Fruit fly (Drosophila melanogaster) whole organism, prepupa: Measurements from ENCODE around the gene CG13063.

Experiments
- Blimp-1 ChIP-seq: fragments of 200-800 bp; sonication (Bioruptor generic); optimal IDR thresholded peaks from 3 replicates; lab custom pipeline; 2017; ENCODE audit warnings: missing biosample characterization, missing genetic modification characterization, mild to moderate bottlenecking, moderate library complexity, missing genetic modification reagents
- CG10631 ChIP-seq: fragments of 200-800 bp; sonication (Bioruptor generic); optimal IDR thresholded peaks from 2 replicates; lab custom pipeline; 2016; ENCODE audit warnings: missing biosample characterization, missing genetic modification characterization
- CG10669 ChIP-seq: fragments of 200-800 bp; sonication (Bioruptor generic); optimal IDR thresholded peaks from 3 replicates; lab custom pipeline; 2018; ENCODE audit warnings: missing biosample characterization, mild to moderate bottlenecking, missing genetic modification characterization, moderate library complexity
- CG11294 ChIP-seq: fragments of 200-800 bp; sonication (Bioruptor generic); IDR thresholded peaks from 2 replicates; pipeline ENCODE4 v1.3.6; 2022; ENCODE audit warnings: missing biosample characterization, missing genetic modification characterization
- CG11762 ChIP-seq: fragments of 200-800 bp; sonication (Bioruptor generic); optimal IDR thresholded peaks from 3 replicates; lab custom pipeline; 2016; ENCODE audit warnings: missing biosample characterization, missing genetic modification characterization; ENCODE audit not compliant: insufficient read depth
- CG11902 ChIP-seq: fragments of 200-800 bp; sonication (Bioruptor generic); optimal IDR thresholded peaks from 3 replicates; lab custom pipeline; 2016; ENCODE audit warnings: missing biosample characterization, missing genetic modification characterization
- CG3032 ChIP-seq: fragments of 200-800 bp; optimal IDR thresholded peaks from 2 replicates; lab custom pipeline; 2019; ENCODE audit warnings: missing biosample characterization, mild to moderate bottlenecking, missing genetic modification characterization, moderate library complexity
- CG31627 ChIP-seq: fragments of 200-800 bp; sonication (Bioruptor generic); optimal IDR thresholded peaks from 3 replicates; lab custom pipeline; 2016; ENCODE audit warnings: missing biosample characterization, missing genetic modification characterization
- CG3919 ChIP-seq: fragments of 200-800 bp; sonication (Bioruptor generic); optimal IDR thresholded peaks from 3 replicates; lab custom pipeline; 2016; ENCODE audit warnings: missing biosample characterization, missing genetic modification characterization
- CG4318 ChIP-seq: fragments of 200-800 bp; sonication (Bioruptor generic); optimal IDR thresholded peaks from 3 replicates; lab custom pipeline; 2017; ENCODE audit warnings: missing biosample characterization, mild to moderate bottlenecking, missing genetic modification characterization
- CG6792 ChIP-seq: fragments of 200-800 bp; sonication (Bioruptor generic); optimal IDR thresholded peaks from 3 replicates; lab custom pipeline; 2016; ENCODE audit warnings: missing biosample characterization, missing genetic modification characterization
- CG6808 ChIP-seq: fragments of 200-800 bp; sonication (Bioruptor generic); optimal IDR thresholded peaks from 3 replicates; lab custom pipeline; 2017; ENCODE audit warnings: missing biosample characterization, missing genetic modification characterization, mild to moderate bottlenecking, moderate library complexity, missing genetic modification reagents
- CG7368 ChIP-seq: fragments of 200-800 bp; sonication (Bioruptor generic); optimal IDR thresholded peaks from 3 replicates; lab custom pipeline; 2016; ENCODE audit warnings: missing biosample characterization, missing genetic modification characterization
- CG8119 ChIP-seq: fragments of 200-800 bp; sonication (Bioruptor generic); IDR thresholded peaks from 3 replicates; pipeline ENCODE4 v1.3.6; 2022; ENCODE audit warnings: missing biosample characterization, missing genetic modification characterization
- CG8632 ChIP-seq: fragments of 200-800 bp; sonication (Bioruptor generic); optimal IDR thresholded peaks from 3 replicates; lab custom pipeline; 2016; ENCODE audit warnings: missing biosample characterization, missing genetic modification characterization
- CG9139 ChIP-seq: fragments of 200-800 bp; sonication (Bioruptor generic); optimal IDR thresholded peaks from 3 replicates; lab custom pipeline; 2017; ENCODE audit warnings: missing biosample characterization, mild to moderate bottlenecking, missing genetic modification characterization
- Eip93F ChIP-seq: fragments of 200-800 bp; sonication (Bioruptor generic); optimal IDR thresholded peaks from 2 replicates; lab custom pipeline; 2016; ENCODE audit warnings: missing biosample characterization, mild to moderate bottlenecking, missing genetic modification characterization
- Ets21C ChIP-seq: fragments of 200-800 bp; sonication (Bioruptor generic); optimal IDR thresholded peaks from 3 replicates; lab custom pipeline; 2016; ENCODE audit warnings: missing biosample characterization, missing genetic modification characterization
- Ets96B ChIP-seq: fragments of 200-800 bp; optimal IDR thresholded peaks from 2 replicates; lab custom pipeline; 2019; ENCODE audit warnings: missing biosample characterization, mild to moderate bottlenecking, missing genetic modification characterization, moderate library complexity
- Hr38 ChIP-seq: sonication (Bioruptor generic); optimal IDR thresholded peaks from 2 replicates; lab custom pipeline; 2016; ENCODE audit warnings: missing biosample characterization, missing genetic modification characterization
- Hr39 ChIP-seq: fragments of 200-800 bp; sonication (Bioruptor generic); optimal IDR thresholded peaks from 2 replicates; lab custom pipeline; 2016; ENCODE audit warnings: missing biosample characterization, missing genetic modification characterization
- Hr4 ChIP-seq: fragments of 200-800 bp; sonication (Bioruptor generic); optimal IDR thresholded peaks from 3 replicates; lab custom pipeline; 2016; ENCODE audit warnings: missing biosample characterization, missing genetic modification characterization
- Met ChIP-seq: fragments of 200-800 bp; sonication (Bioruptor generic); optimal IDR thresholded peaks from 3 replicates; lab custom pipeline; 2016; ENCODE audit warnings: missing biosample characterization, missing genetic modification characterization
- Smox ChIP-seq: fragments of 200-800 bp; sonication (Bioruptor generic); optimal IDR thresholded peaks from 3 replicates; lab custom pipeline; 2016; ENCODE audit warnings: missing biosample characterization, missing genetic modification characterization
- Sox102F ChIP-seq: fragments of 200-800 bp; sonication (Bioruptor generic); optimal IDR thresholded peaks from 2 replicates; lab custom pipeline; 2016; ENCODE audit warnings: missing biosample characterization, mild to moderate bottlenecking, missing genetic modification characterization
- cyc ChIP-seq: fragments of 200-800 bp; sonication (Bioruptor generic); optimal IDR thresholded peaks from 3 replicates; lab custom pipeline; 2016; ENCODE audit warnings: missing biosample characterization, missing genetic modification characterization
- dac ChIP-seq: fragments of 200-800 bp; sonication (Bioruptor generic); optimal IDR thresholded peaks from 2 replicates; lab custom pipeline; 2017; ENCODE audit warnings: missing biosample characterization, mild to moderate bottlenecking, missing genetic modification characterization
- dsx ChIP-seq: fragments of 200-800 bp; optimal IDR thresholded peaks from 3 replicates; lab custom pipeline; 2019; ENCODE audit warnings: missing biosample characterization, mild to moderate bottlenecking, missing genetic modification characterization, moderate library complexity; ENCODE audit not compliant: poor library complexity, severe bottlenecking
- eg ChIP-seq: fragments of 200-800 bp; sonication (Bioruptor generic); IDR thresholded peaks from 3 replicates; pipeline ENCODE4 v1.3.6; 2022; ENCODE audit warnings: missing biosample characterization, missing genetic modification characterization
- fd59A ChIP-seq: fragments of 200-800 bp; sonication (Bioruptor generic); optimal IDR thresholded peaks from 2 replicates; lab custom pipeline; 2017; ENCODE audit warnings: missing biosample characterization, mild to moderate bottlenecking, missing genetic modification characterization, missing genetic modification reagents
- fd85E ChIP-seq: fragments of 200-800 bp; sonication (Bioruptor generic); optimal IDR thresholded peaks from 3 replicates; lab custom pipeline; 2016; ENCODE audit warnings: missing biosample characterization, missing genetic modification characterization
- fkh ChIP-seq: fragments of 200-800 bp; sonication (Bioruptor generic); optimal IDR thresholded peaks from 3 replicates; lab custom pipeline; 2017; ENCODE audit warnings: missing biosample characterization, mild to moderate bottlenecking, missing genetic modification characterization, moderate library complexity
- lz ChIP-seq: fragments of 200-800 bp; sonication (Bioruptor generic); optimal IDR thresholded peaks from 3 replicates; lab custom pipeline; 2016; ENCODE audit warnings: missing biosample characterization, missing genetic modification characterization
- net ChIP-seq: fragments of 200-800 bp; sonication (Bioruptor generic); optimal IDR thresholded peaks from 3 replicates; lab custom pipeline; 2016; ENCODE audit warnings: missing biosample characterization, missing genetic modification characterization
- pdm3 ChIP-seq: fragments of 200-800 bp; sonication (Bioruptor generic); optimal IDR thresholded peaks from 3 replicates; lab custom pipeline; 2016; ENCODE audit warnings: missing biosample characterization, missing genetic modification characterization
- ss ChIP-seq, 2 experiments: fragments of 200-800 bp; sonication (Bioruptor generic); optimal IDR thresholded peaks; 2 replicates in 1 of 2; 3 replicates in 1 of 2; lab custom pipeline; 2017 to 2018; ENCODE audit warnings: mild to moderate bottlenecking in 2 of 2, missing biosample characterization in 2 of 2, missing genetic modification characterization in 2 of 2, moderate library complexity in 1 of 2
- topi ChIP-seq: fragments of 200-800 bp; sonication (Bioruptor generic); optimal IDR thresholded peaks from 3 replicates; lab custom pipeline; 2016; ENCODE audit warnings: missing biosample characterization, missing genetic modification characterization
- vri ChIP-seq: fragments of 200-800 bp; sonication (Bioruptor generic); optimal IDR thresholded peaks from 3 replicates; lab custom pipeline; 2016; ENCODE audit warnings: missing biosample characterization, mild to moderate bottlenecking, missing genetic modification characterization

CG13063 gene

DNA sequence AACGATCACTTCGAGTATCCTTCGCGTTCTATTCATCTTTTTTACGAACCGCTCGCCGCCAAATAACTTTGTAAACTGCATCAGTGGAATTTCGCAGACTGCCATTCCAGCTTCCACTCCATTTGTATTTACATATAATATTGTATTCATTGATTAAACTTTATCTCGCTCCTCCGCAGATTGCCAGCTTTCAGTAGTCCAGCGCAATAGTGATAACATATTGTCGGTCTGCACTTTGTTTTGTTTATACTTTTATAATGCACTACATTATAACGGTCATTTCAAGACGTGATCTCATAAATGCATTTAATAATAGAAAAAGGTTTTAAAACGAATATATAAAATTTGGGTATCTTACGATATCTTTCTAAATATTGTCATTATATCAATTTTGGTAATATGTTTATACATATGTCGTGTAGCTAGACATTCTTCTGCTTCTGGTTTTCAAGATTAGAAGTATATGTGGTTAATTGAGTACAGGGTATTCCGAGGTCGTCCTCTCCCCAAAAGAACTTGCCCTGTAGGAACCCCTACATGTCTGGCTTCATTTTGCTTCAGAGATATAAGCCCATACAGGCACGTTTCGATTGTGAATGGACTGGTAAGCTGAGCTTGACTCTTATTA, 38.2 kb upstream of the CG13063 start, which contains the start of gene CG4950 (continued):
- no peak for TF ChIP-seq fd85E (GFP tag; lab: Kevin White, UChicago)
- peak; percentile 19 for TF ChIP-seq lz
- no peak for TF ChIP-seq CG4318 (GFP tag; lab: Kevin White, UChicago)
- peak; percentile 1 for TF ChIP-seq net (GFP tag; lab: Kevin White, UChicago)
- TF ChIP-seq ss (GFP tag; optimal IDR thresholded peaks at IDR 0.05; lab: Kevin White, UChicago): peak; percentile 18 to 61
- no peak for TF ChIP-seq fkh (GFP tag; lab: Kevin White, UChicago)
- peak; percentile 20; the same call in 1 of the 3 replicates for TF ChIP-seq CG8119 (GFP tag; lab: Robert Waterston, UW)
- TF ChIP-seq CG11762 (GFP tag; lab: Kevin White, UChicago): no peak
- TF ChIP-seq dsx: peak; percentile 52
- TF ChIP-seq Met (GFP tag; lab: Kevin White, UChicago): peak; percentile 33
- TF ChIP-seq Hr39 (GFP tag; lab: Kevin White, UChicago): peak; percentile 12
- no peak for TF ChIP-seq CG11902 (GFP tag; lab: Kevin White, UChicago)
- TF ChIP-seq Eip93F: no peak
- peak; percentile 59 for TF ChIP-seq Ets96B (tag; lab: Kevin White, UChicago)
- no peak for TF ChIP-seq vri (GFP tag; lab: Kevin White, UChicago)
- TF ChIP-seq Sox102F (GFP tag; lab: Kevin White, UChicago): no peak
- TF ChIP-seq topi (GFP tag; lab: Kevin White, UChicago): peak; percentile 27
- TF ChIP-seq Hr38 (GFP tag; lab: Kevin White, UChicago): no peak
- TF ChIP-seq cyc (GFP tag; lab: Kevin White, UChicago): no peak
- TF ChIP-seq Blimp-1: no peak
- TF ChIP-seq CG3032 (tag; lab: Kevin White, UChicago): peak; percentile 69
- TF ChIP-seq CG31627 (GFP tag; lab: Kevin White, UChicago): peak; percentile 8
- peak; percentile 29 for TF ChIP-seq CG3919

DNA sequence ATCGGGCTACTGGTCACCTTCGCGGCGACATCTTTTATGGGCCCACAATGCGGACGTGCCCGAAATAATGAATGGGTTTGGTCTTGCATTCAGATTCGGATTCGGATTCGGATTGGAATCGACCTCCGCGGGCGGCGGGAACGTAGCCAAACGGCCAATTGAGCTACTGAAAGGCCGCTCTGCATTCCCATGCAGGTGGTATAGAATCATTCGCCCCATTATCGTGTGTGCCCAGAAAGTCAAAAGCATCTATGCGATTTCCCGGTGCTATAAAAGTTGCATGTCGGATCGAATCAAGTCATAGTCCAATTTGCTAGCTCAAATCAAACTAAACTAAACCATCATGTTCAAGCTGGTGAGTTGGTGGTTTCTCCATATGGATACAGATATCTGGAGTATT, 37.3 kb upstream of the CG13063 start, which contains the start of gene CG13068:
Gene CG13068, plus strand, starts transcription at position 301 of the 400 bp plus-strand sequence.
- TF ChIP-seq cyc (GFP tag; lab: Kevin White, UChicago) (no peak), Met (GFP tag; lab: Kevin White, UChicago) (no peak), CG8119 (GFP tag; lab: Robert Waterston, UW) (no peak), CG11294 (no peak), CG9139 (GFP tag; lab: Kevin White, UChicago) (no peak), CG6792 (GFP tag; lab: Kevin White, UChicago) (no peak), vri (GFP tag; lab: Kevin White, UChicago) (no peak), Smox (GFP tag; lab: Kevin White, UChicago) (no peak), topi (GFP tag; lab: Kevin White, UChicago) (no peak), CG10631 (GFP tag; lab: Kevin White, UChicago) (no peak), Ets96B (tag; lab: Kevin White, UChicago) (no peak), CG11902 (GFP tag; lab: Kevin White, UChicago) (no peak), Hr39 (GFP tag; lab: Kevin White, UChicago) (no peak), ss (GFP tag; optimal IDR thresholded peaks at IDR 0.05; lab: Kevin White, UChicago) (no peak), fd59A (GFP tag; lab: Kevin White, UChicago) (no peak), CG7368 (GFP tag; lab: Kevin White, UChicago) (no peak), eg (GFP tag; lab: Robert Waterston, UW) (no peak), CG6808 (no peak)

DNA sequence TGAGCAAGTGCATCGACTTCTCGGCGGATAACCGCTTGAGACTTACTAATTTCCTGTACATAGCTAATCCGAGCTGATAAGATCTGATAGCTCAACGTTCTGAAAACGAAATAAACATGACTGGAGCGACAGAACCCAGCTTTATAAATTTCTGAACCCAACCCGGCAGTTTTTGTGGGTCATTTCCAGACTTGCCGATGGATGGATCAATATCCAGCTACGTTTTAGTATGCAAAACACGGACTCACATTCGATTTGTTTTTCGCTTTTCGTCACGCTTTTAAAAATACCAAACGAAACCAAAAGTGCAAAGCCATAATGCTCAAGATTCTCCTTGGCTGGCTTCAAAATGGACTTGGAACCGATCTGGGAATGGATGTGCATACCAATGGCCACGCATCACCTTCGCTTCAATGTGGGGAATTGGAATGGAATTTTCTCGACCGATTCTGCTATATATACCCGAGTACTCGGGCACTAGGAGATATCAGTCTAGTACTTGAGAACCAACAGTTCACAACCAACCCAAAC, 35.5 kb upstream of the CG13063 start, which contains the start of the genes CG34248 and CG13067:
Gene CG34248, minus strand, starts transcription at position 101 of the 531 bp plus-strand sequence.
Gene CG13067, plus strand, starts transcription at position 481 of the 531 bp plus-strand sequence.
- TF ChIP-seq eg (GFP tag; lab: Robert Waterston, UW): no peak
- TF ChIP-seq cyc (GFP tag; lab: Kevin White, UChicago): no peak
- TF ChIP-seq CG8632 (GFP tag; lab: Kevin White, UChicago): no peak
- no peak for TF ChIP-seq Ets21C
- no peak for TF ChIP-seq CG7368 (GFP tag; lab: Kevin White, UChicago)
- TF ChIP-seq lz: no peak
- no peak for TF ChIP-seq Hr4 (GFP tag; lab: Kevin White, UChicago)
- TF ChIP-seq CG3919: no peak
- TF ChIP-seq CG9139 (GFP tag; lab: Kevin White, UChicago): no peak
- TF ChIP-seq CG10669: no peak
- TF ChIP-seq CG31627 (GFP tag; lab: Kevin White, UChicago): no peak
- no peak for TF ChIP-seq Smox (GFP tag; lab: Kevin White, UChicago)
- TF ChIP-seq pdm3: no peak
- no peak for TF ChIP-seq CG6792 (GFP tag; lab: Kevin White, UChicago)
- TF ChIP-seq dac (GFP tag; lab: Kevin White, UChicago): no peak
- TF ChIP-seq, all 60 proteins: peak for 0
